Fruit fly (Drosophila melanogaster): ENCODE measurements around the gene CG6733.

Gene CG6733

DNA sequence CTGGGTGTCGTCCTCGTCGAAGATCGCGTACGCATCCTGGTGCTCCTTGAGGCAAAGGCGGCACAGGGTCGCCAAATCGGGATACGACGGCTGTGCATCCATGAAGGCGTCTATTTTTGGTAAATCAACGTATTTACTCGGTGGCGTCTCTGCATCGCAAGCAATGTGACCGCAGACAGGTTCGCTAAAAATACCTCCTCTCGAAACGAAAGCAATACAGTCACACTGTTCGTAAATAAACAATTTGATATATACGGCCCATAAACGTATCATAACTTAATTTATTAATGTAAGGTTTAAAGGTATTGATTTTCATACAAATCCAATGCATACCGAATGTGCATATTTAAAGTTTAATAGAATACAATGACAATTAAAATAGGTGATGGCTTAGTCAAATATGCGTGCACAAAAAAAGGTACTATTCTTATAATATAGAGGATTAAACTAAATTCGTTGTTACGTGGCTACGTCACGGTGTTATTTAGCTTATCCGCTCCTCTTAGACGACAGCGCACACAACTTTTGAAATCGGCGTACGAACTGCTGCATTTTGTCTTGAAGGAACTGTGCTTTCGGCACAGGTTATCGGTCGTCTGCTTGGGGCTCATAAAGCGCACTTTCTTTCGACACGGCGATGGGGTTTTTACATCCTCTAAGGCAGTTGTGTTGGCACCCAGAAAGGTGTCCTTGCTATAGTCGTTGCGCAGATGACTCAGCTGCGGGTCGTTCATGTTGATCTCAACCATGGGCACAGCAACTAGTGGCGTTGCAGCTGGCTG, 28.9 kb downstream of the CG6733 start, which contains the start of gene CG31365:
Gene CG31365, minus strand, starts transcription at position 182 of the 782 bp plus-strand sequence.
- TF ChIP-seq Hr96 (GFP tag; optimal IDR thresholded peaks at IDR 0.05) (no peak), CG11617 (GFP tag; optimal IDR thresholded peaks at IDR 0.05) (peak; percentile 28), bab1 (GFP tag; optimal IDR thresholded peaks at IDR 0.05) (peak; percentile 29), CG12768 (GFP tag; optimal IDR thresholded peaks at IDR 0.05) (no peak), Mnt (GFP tag; optimal IDR thresholded peaks at IDR 0.05) (no peak), toe (GFP tag; optimal IDR thresholded peaks at IDR 0.05) (no peak), CG33017 (tag; optimal IDR thresholded peaks at IDR 0.05) (no peak), CG7045 (GFP tag; optimal IDR thresholded peaks at IDR 0.05) (no peak), cnc (optimal IDR thresholded peaks at IDR 0.05) (no peak), Crg-1 (GFP tag; optimal IDR thresholded peaks at IDR 0.05) (no peak), CG5204 (GFP tag; optimal IDR thresholded peaks at IDR 0.05) (no peak)

DNA sequence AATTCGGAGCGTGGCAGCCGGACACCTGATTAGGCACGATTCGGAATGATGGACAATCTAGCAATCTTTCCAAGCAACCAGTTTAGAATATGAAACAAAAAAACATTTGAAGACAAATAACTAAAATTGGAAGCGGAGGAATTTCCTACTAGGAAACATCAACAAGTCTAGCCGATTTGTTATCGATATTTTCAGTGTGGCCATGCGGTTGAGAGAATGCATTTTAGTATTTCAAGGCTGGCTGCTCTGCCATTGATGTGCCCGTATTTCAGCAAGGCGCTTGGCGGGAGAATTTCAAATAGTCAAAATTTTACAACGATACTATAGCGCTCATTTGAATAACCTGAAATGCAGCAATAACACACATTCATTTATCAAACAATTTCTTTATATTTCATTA, 30.3 kb downstream of the CG6733 start, which contains the start of gene CG31457:
Gene CG31457, minus strand, starts transcription at position 186 of the 400 bp plus-strand sequence.
- TF ChIP-seq bab1 (GFP tag; optimal IDR thresholded peaks at IDR 0.05) (peak; percentile 49), CG12768 (GFP tag; optimal IDR thresholded peaks at IDR 0.05) (no peak), Clk (GFP tag; optimal IDR thresholded peaks at IDR 0.05) (no peak)

DNA sequence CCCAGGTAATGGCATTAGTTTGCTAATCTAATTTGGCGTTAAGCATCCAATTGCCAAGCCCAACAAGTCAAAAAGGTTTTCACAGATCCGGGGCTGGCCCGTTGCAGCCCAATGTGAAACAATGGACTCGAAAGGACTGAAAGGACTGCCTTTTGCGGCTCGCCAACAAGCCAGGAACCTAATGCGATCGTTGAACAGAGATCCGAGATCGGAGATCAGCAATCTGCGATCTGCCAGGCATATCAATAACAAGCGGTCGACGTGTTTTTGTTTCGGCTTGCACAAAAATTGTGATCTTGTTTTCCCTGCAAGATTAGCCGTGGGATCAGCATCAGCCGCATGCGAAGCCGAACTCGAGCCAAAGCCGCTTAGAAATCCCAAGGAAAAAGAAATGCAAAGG, 32.1 kb downstream of the CG6733 start:
- TF ChIP-seq pad (GFP tag; optimal IDR thresholded peaks at IDR 0.05), result no peak
- TF ChIP-seq Mnt (GFP tag; optimal IDR thresholded peaks at IDR 0.05), result no peak
- no peak for TF ChIP-seq tj (GFP tag; optimal IDR thresholded peaks at IDR 0.05)
- TF ChIP-seq ovo (GFP tag; optimal IDR thresholded peaks at IDR 0.05), result no peak
- no peak for TF ChIP-seq CG14711 (tag; optimal IDR thresholded peaks at IDR 0.05)
- TF ChIP-seq kay (GFP tag; ENCODE audit: borderline replicate concordance), result no peak
- TF ChIP-seq CG33017 (tag; optimal IDR thresholded peaks at IDR 0.05), result no peak
- no peak for TF ChIP-seq Hr96 (GFP tag; optimal IDR thresholded peaks at IDR 0.05)
- TF ChIP-seq CG7101 (tag; optimal IDR thresholded peaks at IDR 0.05), result no peak
- no peak for TF ChIP-seq toe (GFP tag; optimal IDR thresholded peaks at IDR 0.05)
- no peak for TF ChIP-seq CG5204 (GFP tag; optimal IDR thresholded peaks at IDR 0.05)
- TF ChIP-seq bab1 (GFP tag; optimal IDR thresholded peaks at IDR 0.05), result no peak
- TF ChIP-seq CG7045 (GFP tag; optimal IDR thresholded peaks at IDR 0.05), result no peak
- no peak for TF ChIP-seq cnc (optimal IDR thresholded peaks at IDR 0.05)
- no peak for TF ChIP-seq Clk (GFP tag; optimal IDR thresholded peaks at IDR 0.05)
- no peak for TF ChIP-seq CG11617 (GFP tag; optimal IDR thresholded peaks at IDR 0.05)
- TF ChIP-seq CG1620 (GFP tag; optimal IDR thresholded peaks at IDR 0.05), result no peak
- TF ChIP-seq cic (GFP tag; optimal IDR thresholded peaks at IDR 0.05), result no peak
- TF ChIP-seq CG12768 (GFP tag; optimal IDR thresholded peaks at IDR 0.05), result no peak

DNA sequence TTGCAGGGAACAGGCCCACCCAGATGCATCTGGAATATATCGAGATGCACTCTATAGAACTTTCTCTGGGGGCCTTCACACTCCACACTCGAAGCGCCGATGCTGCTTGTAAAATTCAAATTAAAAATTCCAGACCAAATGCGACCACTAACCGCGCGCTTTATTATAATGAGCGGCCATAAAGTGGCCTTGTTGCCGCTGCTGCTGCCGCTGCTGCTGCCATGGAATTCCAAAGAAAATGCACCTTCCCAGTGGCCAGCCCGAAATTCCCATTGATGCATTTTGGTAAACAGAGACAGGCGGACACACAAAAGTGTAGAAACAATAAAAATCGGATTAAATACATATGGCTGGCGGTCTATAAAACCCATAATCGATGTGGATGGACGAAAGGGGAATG, 32.7 kb downstream of the CG6733 start:
- no peak for TF ChIP-seq bab1 (GFP tag; optimal IDR thresholded peaks at IDR 0.05)
- no peak for TF ChIP-seq CG1620 (GFP tag; optimal IDR thresholded peaks at IDR 0.05)
- no peak for TF ChIP-seq tj (GFP tag; optimal IDR thresholded peaks at IDR 0.05)
- TF ChIP-seq CG11617 (GFP tag; optimal IDR thresholded peaks at IDR 0.05), result no peak
- TF ChIP-seq cnc (optimal IDR thresholded peaks at IDR 0.05), result no peak

DNA sequence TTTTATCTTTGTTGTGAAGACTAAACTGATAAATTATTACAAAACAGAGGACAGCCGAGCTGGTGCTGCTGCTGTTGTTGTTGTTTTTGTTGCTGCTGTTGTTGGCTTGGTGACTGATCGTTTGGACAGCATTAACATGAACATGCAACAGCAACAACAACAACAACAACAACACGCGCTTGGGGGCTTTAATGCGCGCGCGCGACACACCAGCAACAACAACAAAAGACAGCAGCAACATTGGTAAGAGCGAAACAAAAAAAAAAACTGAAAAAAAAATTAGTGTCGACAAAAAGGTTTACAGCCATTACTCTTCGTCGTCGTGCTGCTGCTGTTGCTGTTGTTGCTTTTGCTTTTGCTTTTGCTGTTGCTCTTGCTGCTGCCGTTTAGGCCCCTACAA, 33.4 kb downstream of the CG6733 start:
- TF ChIP-seq CG7101 (tag; optimal IDR thresholded peaks at IDR 0.05) (no peak), Crg-1 (GFP tag; optimal IDR thresholded peaks at IDR 0.05) (no peak), cnc (optimal IDR thresholded peaks at IDR 0.05) (no peak), toe (GFP tag; optimal IDR thresholded peaks at IDR 0.05) (no peak), cic (GFP tag; optimal IDR thresholded peaks at IDR 0.05) (no peak), CG11617 (GFP tag; optimal IDR thresholded peaks at IDR 0.05) (no peak), CG5204 (GFP tag; optimal IDR thresholded peaks at IDR 0.05) (no peak), CG14711 (tag; optimal IDR thresholded peaks at IDR 0.05) (no peak), tj (GFP tag; optimal IDR thresholded peaks at IDR 0.05) (no peak), pad (GFP tag; optimal IDR thresholded peaks at IDR 0.05) (no peak)

DNA sequence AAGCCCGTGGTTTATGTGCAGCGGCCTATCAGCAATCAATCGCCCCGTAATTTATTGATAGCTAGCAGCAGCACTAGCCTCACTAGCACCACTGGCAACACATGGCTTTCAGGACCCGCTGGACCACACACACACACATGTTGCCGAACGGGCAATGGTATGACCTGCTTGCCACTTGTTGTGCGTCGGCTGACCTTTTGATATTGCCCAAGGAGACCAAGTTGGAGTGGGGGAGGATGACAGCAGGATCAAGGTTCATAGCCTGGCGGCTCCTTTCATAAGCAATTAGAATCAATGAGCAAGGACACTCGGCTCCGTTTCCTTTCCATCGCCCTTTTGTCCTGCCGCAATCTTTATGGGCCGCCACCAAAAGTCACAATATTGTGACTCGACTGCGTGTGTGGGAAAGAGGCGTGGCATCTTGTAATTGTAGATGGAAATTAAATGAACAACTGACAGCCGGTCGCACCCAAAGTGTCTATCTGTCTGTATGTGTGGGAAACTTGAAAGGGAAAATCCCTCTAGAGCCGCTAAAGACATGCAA, 33.9 kb downstream of the CG6733 start:
- TF ChIP-seq CG5204 (GFP tag; optimal IDR thresholded peaks at IDR 0.05), result no peak
- TF ChIP-seq CG12768 (GFP tag; optimal IDR thresholded peaks at IDR 0.05), result no peak
- TF ChIP-seq Clk (GFP tag; optimal IDR thresholded peaks at IDR 0.05), result no peak
- no peak for TF ChIP-seq Hr96 (GFP tag; optimal IDR thresholded peaks at IDR 0.05)
- TF ChIP-seq Mnt (GFP tag; optimal IDR thresholded peaks at IDR 0.05), result no peak
- no peak for TF ChIP-seq bab1 (GFP tag; optimal IDR thresholded peaks at IDR 0.05)
- no peak for TF ChIP-seq CG7045 (GFP tag; optimal IDR thresholded peaks at IDR 0.05)
- TF ChIP-seq kay (GFP tag; ENCODE audit: borderline replicate concordance), result no peak
- TF ChIP-seq toe (GFP tag; optimal IDR thresholded peaks at IDR 0.05), result no peak
- TF ChIP-seq CG7101 (tag; optimal IDR thresholded peaks at IDR 0.05), result no peak
- TF ChIP-seq CG1620 (GFP tag; optimal IDR thresholded peaks at IDR 0.05), result no peak
- no peak for TF ChIP-seq tj (GFP tag; optimal IDR thresholded peaks at IDR 0.05)
- TF ChIP-seq pad (GFP tag; optimal IDR thresholded peaks at IDR 0.05), result no peak
- TF ChIP-seq CG14711 (tag; optimal IDR thresholded peaks at IDR 0.05), result no peak
- no peak for TF ChIP-seq cnc (optimal IDR thresholded peaks at IDR 0.05)
